Worm (Caenorhabditis elegans) whole organism, L2 larva: ENCODE results near the gene des-2.

Experiments used
- C34F6.9 ChIP-seq: fragments of 150-350 bp; optimal IDR thresholded peaks from 2 replicates; lab custom pipeline; 2014; ENCODE audit warnings: missing biosample characterization, missing genetic modification characterization
- F13H6.1 ChIP-seq: sonication (generic microtip); optimal IDR thresholded peaks from 2 replicates; lab custom pipeline; 2016; ENCODE audit warnings: missing genetic modification characterization, missing compliant biosample characterization
- R02D3.7 ChIP-seq: fragments of 150-350 bp; optimal IDR thresholded peaks from 2 replicates; lab custom pipeline; 2014; ENCODE audit warnings: missing biosample characterization, missing genetic modification characterization
- Y55F3AM.14 ChIP-seq: fragments of 200-800 bp; sonication (Bioruptor generic); optimal IDR thresholded peaks from 2 replicates; lab custom pipeline; 2018; ENCODE audit warnings: mild to moderate bottlenecking, missing genetic modification characterization, missing compliant biosample characterization
- ZK546.5 ChIP-seq: sonication (generic microtip); optimal IDR thresholded peaks from 2 replicates; lab custom pipeline; 2017; ENCODE audit warnings: missing biosample characterization, missing genetic modification characterization
- ama-1 ChIP-seq: fragments of 150-350 bp; optimal IDR thresholded peaks from 2 replicates; lab custom pipeline; 2018; ENCODE audit warnings: inconsistent platforms
- crh-2 ChIP-seq: sonication (generic microtip); optimal IDR thresholded peaks from 2 replicates; lab custom pipeline; 2017; ENCODE audit warnings: missing biosample characterization, missing genetic modification characterization
- dmd-4 ChIP-seq: sonication (generic microtip); optimal IDR thresholded peaks from 2 replicates; lab custom pipeline; 2017; ENCODE audit warnings: missing biosample characterization, missing genetic modification characterization
- elt-1 ChIP-seq: fragments of 150-350 bp; optimal IDR thresholded peaks from 2 replicates; lab custom pipeline; 2014; ENCODE audit warnings: missing biosample characterization, missing genetic modification characterization
- gmeb-1 ChIP-seq: fragments of 150-350 bp; optimal IDR thresholded peaks from 2 replicates; lab custom pipeline; 2014; ENCODE audit warnings: missing biosample characterization, missing genetic modification characterization
- lin-13 ChIP-seq: fragments of 150-350 bp; optimal IDR thresholded peaks from 2 replicates; lab custom pipeline; 2014; ENCODE audit warnings: missing biosample characterization, missing genetic modification reagents, missing genetic modification characterization
- lsy-2 ChIP-seq, 2 experiments: fragments of 150-350 bp in 1 of 2; sonication (generic microtip) in 1 of 2; optimal IDR thresholded peaks; 2 replicates each; lab custom pipeline; 2014 to 2017; ENCODE audit warnings: missing biosample characterization in 2 of 2, missing genetic modification characterization in 2 of 2
- mab-5 ChIP-seq: fragments of 150-350 bp; optimal IDR thresholded peaks from 2 replicates; lab custom pipeline; 2014; ENCODE audit warnings: missing biosample characterization, missing genetic modification characterization
- mbf-1 ChIP-seq: sonication (generic microtip); optimal IDR thresholded peaks from 2 replicates; lab custom pipeline; 2017; ENCODE audit warnings: missing biosample characterization, missing genetic modification characterization
- mdl-1 ChIP-seq, 2 experiments: fragments of 150-350 bp in 1 of 2; sonication (generic microtip) in 1 of 2; optimal IDR thresholded peaks; 2 replicates each; lab custom pipeline; 2017; ENCODE audit warnings: missing biosample characterization in 2 of 2, missing genetic modification characterization in 2 of 2
- nhr-10 ChIP-seq: sonication (generic microtip); optimal IDR thresholded peaks from 2 replicates; lab custom pipeline; 2017; ENCODE audit warnings: missing biosample characterization, missing genetic modification characterization
- nhr-11 ChIP-seq: fragments of 150-350 bp; optimal IDR thresholded peaks from 2 replicates; lab custom pipeline; 2014; ENCODE audit warnings: missing biosample characterization, missing genetic modification characterization
- nhr-129 ChIP-seq: fragments of 150-350 bp; optimal IDR thresholded peaks from 2 replicates; lab custom pipeline; 2014; ENCODE audit warnings: missing biosample characterization, missing genetic modification characterization
- nhr-21 ChIP-seq: fragments of 150-350 bp; optimal IDR thresholded peaks from 2 replicates; lab custom pipeline; 2014; ENCODE audit warnings: missing biosample characterization, missing genetic modification characterization
- nhr-23 ChIP-seq: fragments of 150-350 bp; optimal IDR thresholded peaks from 2 replicates; lab custom pipeline; 2014; ENCODE audit warnings: missing biosample characterization, missing genetic modification reagents, missing genetic modification characterization
- nhr-237 ChIP-seq: fragments of 150-350 bp; optimal IDR thresholded peaks from 2 replicates; lab custom pipeline; 2014; ENCODE audit warnings: missing biosample characterization, missing genetic modification characterization
- nhr-25 ChIP-seq: fragments of 150-350 bp; sonication (generic microtip); optimal IDR thresholded peaks from 3 replicates; lab custom pipeline; 2014; ENCODE audit warnings: missing biosample characterization, missing genetic modification characterization
- nhr-6 ChIP-seq: fragments of 150-350 bp; optimal IDR thresholded peaks from 2 replicates; lab custom pipeline; 2014; ENCODE audit warnings: missing biosample characterization, missing genetic modification characterization
- peb-1 ChIP-seq: fragments of 150-350 bp; optimal IDR thresholded peaks from 2 replicates; lab custom pipeline; 2014; ENCODE audit warnings: missing biosample characterization, missing genetic modification characterization
- sem-4 ChIP-seq: fragments of 150-350 bp; optimal IDR thresholded peaks from 2 replicates; lab custom pipeline; 2014; ENCODE audit warnings: missing biosample characterization, missing genetic modification reagents, missing genetic modification characterization
- sma-3 ChIP-seq: sonication (generic microtip); optimal IDR thresholded peaks from 2 replicates; lab custom pipeline; 2016; ENCODE audit warnings: missing genetic modification reagents, missing genetic modification characterization, missing compliant biosample characterization
- sma-9 ChIP-seq, 2 experiments: fragments of 150-350 bp in 1 of 2; sonication (generic microtip) in 1 of 2; optimal IDR thresholded peaks; 2 replicates each; lab custom pipeline; 2014 to 2016; ENCODE audit warnings: missing genetic modification characterization in 2 of 2, mild to moderate bottlenecking in 1 of 2, missing biosample characterization in 1 of 2, missing compliant biosample characterization in 1 of 2, missing genetic modification reagents in 1 of 2, moderate library complexity in 1 of 2
- unc-39 ChIP-seq: fragments of 150-350 bp; optimal IDR thresholded peaks from 2 replicates; lab custom pipeline; 2014; ENCODE audit warnings: missing biosample characterization, missing genetic modification characterization
- unc-55 ChIP-seq: fragments of 150-350 bp; sonication (generic microtip); optimal IDR thresholded peaks from 3 replicates; lab custom pipeline; 2014; ENCODE audit warnings: missing biosample characterization, missing genetic modification reagents, missing genetic modification characterization
- zag-1 ChIP-seq: fragments of 150-350 bp; optimal IDR thresholded peaks from 2 replicates; lab custom pipeline; 2014; ENCODE audit warnings: missing biosample characterization, missing genetic modification characterization
- ztf-1 ChIP-seq: fragments of 200-800 bp; sonication (Bioruptor generic); conservative IDR thresholded peaks from 2 replicates; pipeline ENCODE4 v1.3.6; 2022; ENCODE audit warnings: missing genetic modification characterization, missing compliant biosample characterization
- ztf-4 ChIP-seq: fragments of 150-350 bp; optimal IDR thresholded peaks from 2 replicates; lab custom pipeline; 2014; ENCODE audit warnings: missing biosample characterization, missing genetic modification characterization

Gene des-2

ce11 chrV:11450257-11450656 is 28.8 kb upstream of the des-2 start, which contains the start of gene col-156:
Gene col-156, minus strand, starts transcription at chrV:11450357.
- TF ChIP-seq sma-3 (no peak), gmeb-1 (no peak), peb-1 (tag; lab: Kevin White, UChicago) (no peak), nhr-25 (no peak), nhr-23 (tag; lab: Kevin White, UChicago) (no peak), nhr-11 (tag; lab: Kevin White, UChicago) (no peak), nhr-21 (tag; lab: Kevin White, UChicago) (no peak), Y55F3AM.14 (no peak), ama-1 (no peak)

- no peak for TF ChIP-seq Y55F3AM.14
- no peak for TF ChIP-seq sma-3
- no peak for TF ChIP-seq dmd-4
- no peak for TF ChIP-seq elt-1
- TF ChIP-seq ztf-4 (tag; lab: Kevin White, UChicago) = no peak
- TF ChIP-seq ZK546.5 (tag; lab: Kevin White, UChicago) = no peak
- no peak for TF ChIP-seq lin-13 (GFP tag; lab: Kevin White, UChicago)
- TF ChIP-seq sem-4 (tag; lab: Kevin White, UChicago) = no peak
- TF ChIP-seq nhr-10 (tag; lab: Kevin White, UChicago) = no peak
- TF ChIP-seq gmeb-1 = no peak
- no peak for TF ChIP-seq nhr-11 (tag; lab: Kevin White, UChicago)
- no peak for TF ChIP-seq nhr-6 (tag; lab: Kevin White, UChicago)
- no peak for TF ChIP-seq crh-2 (tag; lab: Kevin White, UChicago)
- no peak for TF ChIP-seq nhr-21 (tag; lab: Kevin White, UChicago)
- no peak for TF ChIP-seq lsy-2 (tag; optimal IDR thresholded peaks at IDR 0.05; lab: Kevin White, UChicago)
- no peak for TF ChIP-seq nhr-237 (tag; lab: Kevin White, UChicago)
- no peak for TF ChIP-seq unc-39 (tag; lab: Kevin White, UChicago)
Observed at ce11 chrV:11449404-11449803, 27.9 kb upstream of the des-2 start.

- no peak for TF ChIP-seq lsy-2 (tag; optimal IDR thresholded peaks at IDR 0.05; lab: Kevin White, UChicago)
- TF ChIP-seq F13H6.1 (tag; lab: Kevin White, UChicago) = peak; percentile 56
- TF ChIP-seq mbf-1 (tag; lab: Kevin White, UChicago) = no peak
- peak; percentile 7 for TF ChIP-seq sma-9 (GFP tag; optimal IDR thresholded peaks at IDR 0.05; lab: Kevin White, UChicago)
- no peak for TF ChIP-seq sma-9 (tag; optimal IDR thresholded peaks at IDR 0.05; lab: Kevin White, UChicago)
- TF ChIP-seq nhr-129 (tag; lab: Kevin White, UChicago) = peak; percentile 31
- TF ChIP-seq, all 48 proteins: peak for 3
Observed at ce11 chrV:11446297-11446696, 24.8 kb upstream of the des-2 start, which contains the start of gene mig-17. Gene mig-17, plus strand, starts transcription at chrV:11446685.

ce11 chrV:11445375-11445774 is 23.9 kb upstream of the des-2 start:
- peak in 1 of 2 experiments; percentile 5 for TF ChIP-seq lsy-2 (tag; optimal IDR thresholded peaks at IDR 0.05; lab: Kevin White, UChicago)
- peak; percentile 43 for TF ChIP-seq C34F6.9 (tag; lab: Kevin White, UChicago)
- TF ChIP-seq mdl-1 (tag; optimal IDR thresholded peaks at IDR 0.05; lab: Kevin White, UChicago) = peak in 1 of 2 experiments; percentile 29
- TF ChIP-seq zag-1 (tag; lab: Kevin White, UChicago) = peak; percentile 58
- peak; percentile 61 for TF ChIP-seq unc-55 (GFP tag; lab: Kevin White, UChicago)
- peak; percentile 14 for TF ChIP-seq sma-9 (GFP tag; optimal IDR thresholded peaks at IDR 0.05; lab: Kevin White, UChicago)
- TF ChIP-seq sma-9 (tag; optimal IDR thresholded peaks at IDR 0.05; lab: Kevin White, UChicago) = no peak
- TF ChIP-seq F13H6.1 (tag; lab: Kevin White, UChicago) = peak; percentile 75
- TF ChIP-seq ztf-1 (GFP tag; lab: Robert Waterston, UW) = no peak
- peak; percentile 22 for TF ChIP-seq lin-13 (GFP tag; lab: Kevin White, UChicago)
- no peak for TF ChIP-seq nhr-6 (tag; lab: Kevin White, UChicago)
- TF ChIP-seq nhr-23 (tag; lab: Kevin White, UChicago) = no peak
- peak; percentile 23 for TF ChIP-seq sem-4 (tag; lab: Kevin White, UChicago)
- peak; percentile 14 for TF ChIP-seq mab-5 (tag; lab: Kevin White, UChicago)

- TF ChIP-seq R02D3.7 (tag; lab: Kevin White, UChicago) (no peak), crh-2 (tag; lab: Kevin White, UChicago) (no peak), nhr-6 (tag; lab: Kevin White, UChicago) (no peak), mab-5 (tag; lab: Kevin White, UChicago) (peak; percentile 2), sma-9 (GFP tag; optimal IDR thresholded peaks at IDR 0.05; lab: Kevin White, UChicago) (peak; percentile 7), sma-9 (tag; optimal IDR thresholded peaks at IDR 0.05; lab: Kevin White, UChicago) (no peak), peb-1 (tag; lab: Kevin White, UChicago) (no peak)
- TF ChIP-seq, all 48 proteins: peak for 2
Observed at ce11 chrV:11443503-11443902, 22.0 kb upstream of the des-2 start, which contains the start of gene F57B7.2. Gene F57B7.2, minus strand, starts transcription at chrV:11443603.
